Worm (Caenorhabditis elegans) whole organism, L3 larva: ENCODE results near the gene hex-5.

Experiments
- ama-1 ChIP-seq: fragments of 150-350 bp; optimal IDR thresholded peaks from 2 replicates; lab custom pipeline; 2018
- ceh-82 ChIP-seq: fragments of 150-350 bp; optimal IDR thresholded peaks from 2 replicates; lab custom pipeline; 2014; ENCODE audit warnings: missing biosample characterization, missing genetic modification characterization
- egl-27 ChIP-seq: sonication (generic microtip); optimal IDR thresholded peaks from 4 replicates; lab custom pipeline; 2017; ENCODE audit warnings: missing biosample characterization, missing genetic modification reagents, missing genetic modification characterization
- elt-1 ChIP-seq: fragments of 150-350 bp; optimal IDR thresholded peaks from 2 replicates; lab custom pipeline; 2014; ENCODE audit warnings: missing biosample characterization, missing genetic modification characterization
- fkh-10 ChIP-seq: sonication (generic microtip); optimal IDR thresholded peaks from 2 replicates; lab custom pipeline; 2017; ENCODE audit warnings: missing biosample characterization, missing genetic modification reagents, missing genetic modification characterization
- lin-39 ChIP-seq: fragments of 150-350 bp; optimal IDR thresholded peaks from 2 replicates; lab custom pipeline; 2018; ENCODE audit warnings: missing biosample characterization, missing genetic modification reagents, missing genetic modification characterization
- lsy-12 ChIP-seq: sonication (generic microtip); optimal IDR thresholded peaks from 2 replicates; lab custom pipeline; 2016; ENCODE audit warnings: mild to moderate bottlenecking, missing genetic modification characterization, missing compliant biosample characterization
- mml-1 ChIP-seq: fragments of 150-350 bp; sonication (generic microtip); optimal IDR thresholded peaks from 3 replicates; lab custom pipeline; 2014; ENCODE audit warnings: missing biosample characterization, missing genetic modification characterization
- nhr-25 ChIP-seq: sonication (generic microtip); optimal IDR thresholded peaks from 2 replicates; lab custom pipeline; 2017; ENCODE audit warnings: missing biosample characterization, missing genetic modification characterization
- unc-62 ChIP-seq: fragments of 150-350 bp; sonication (generic microtip); optimal IDR thresholded peaks from 4 replicates; lab custom pipeline; 2014; ENCODE audit warnings: missing biosample characterization, missing genetic modification reagents, missing genetic modification characterization
- ztf-4 ChIP-seq: fragments of 150-350 bp; optimal IDR thresholded peaks from 2 replicates; lab custom pipeline; 2014; ENCODE audit warnings: missing biosample characterization, missing genetic modification characterization

DNA sequence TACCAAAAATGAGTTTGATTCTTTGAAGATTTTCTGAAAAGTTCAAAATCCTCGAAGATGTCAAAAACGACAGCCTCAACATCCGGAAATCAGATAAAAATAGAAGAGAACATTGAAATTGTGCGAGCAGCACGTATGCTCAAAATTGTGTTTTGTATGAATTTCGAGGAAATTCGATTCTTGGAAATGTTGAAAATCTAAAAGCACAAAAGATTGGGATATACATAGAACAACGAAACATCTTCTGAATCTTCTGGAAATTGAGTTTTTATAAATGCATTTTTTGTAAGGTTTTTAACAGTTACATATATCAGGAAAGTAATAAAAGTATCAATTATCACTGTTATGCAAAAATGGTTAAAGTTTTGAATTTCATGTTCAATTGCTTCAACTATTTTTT is 5.6 kb upstream of the hex-5 start:
- TF ChIP-seq mml-1 (tag; lab: Kevin White, UChicago) (no peak), ztf-4 (tag; lab: Kevin White, UChicago) (no peak), nhr-25 (tag; lab: Kevin White, UChicago) (no peak), lin-39 (tag; lab: Kevin White, UChicago) (no peak), elt-1 (no peak), fkh-10 (GFP tag; lab: Kevin White, UChicago) (peak; percentile 85), ama-1 (lab: Kevin White, UChicago) (no peak), ceh-82 (no peak), unc-62 (GFP tag; lab: Kevin White, UChicago) (no peak), lsy-12 (tag; lab: Kevin White, UChicago) (no peak), egl-27 (tag; lab: Kevin White, UChicago) (no peak)
